Worm (Caenorhabditis elegans) whole organism, L3 larva: ENCODE results near the gene Y43F8B.23.

Experiments used
- ZK546.5 ChIP-seq: sonication (generic microtip); optimal IDR thresholded peaks from 2 replicates; lab custom pipeline; 2017; ENCODE audit warnings: missing biosample characterization, missing genetic modification characterization
- ama-1 ChIP-seq: fragments of 150-350 bp; optimal IDR thresholded peaks from 2 replicates; lab custom pipeline; 2018
- ceh-16 ChIP-seq: sonication (generic microtip); optimal IDR thresholded peaks from 2 replicates; lab custom pipeline; 2017; ENCODE audit warnings: missing biosample characterization, missing genetic modification characterization
- ceh-28 ChIP-seq: fragments of 150-350 bp; optimal IDR thresholded peaks from 2 replicates; lab custom pipeline; 2014; ENCODE audit warnings: missing biosample characterization, missing genetic modification reagents, missing genetic modification characterization
- elt-1 ChIP-seq: fragments of 150-350 bp; optimal IDR thresholded peaks from 2 replicates; lab custom pipeline; 2014; ENCODE audit warnings: missing biosample characterization, missing genetic modification characterization
- elt-2 ChIP-seq: sonication (generic microtip); optimal IDR thresholded peaks from 2 replicates; lab custom pipeline; 2016; ENCODE audit warnings: missing genetic modification reagents, mild to moderate bottlenecking, missing genetic modification characterization, missing compliant biosample characterization
- eor-1 ChIP-seq, 2 experiments: fragments of 150-350 bp; optimal IDR thresholded peaks; 2 replicates each; lab custom pipeline; 2014 to 2018; ENCODE audit warnings: missing biosample characterization in 2 of 2, missing genetic modification characterization in 2 of 2
- jun-1 ChIP-seq: fragments of 150-350 bp; optimal IDR thresholded peaks from 2 replicates; lab custom pipeline; 2014; ENCODE audit warnings: missing biosample characterization, missing genetic modification reagents, missing genetic modification characterization
- lin-39 ChIP-seq: fragments of 150-350 bp; optimal IDR thresholded peaks from 2 replicates; lab custom pipeline; 2018; ENCODE audit warnings: missing biosample characterization, missing genetic modification reagents, missing genetic modification characterization
- mdl-1 ChIP-seq: fragments of 150-350 bp; optimal IDR thresholded peaks from 2 replicates; lab custom pipeline; 2014; ENCODE audit warnings: missing biosample characterization, missing genetic modification characterization
- nhr-237 ChIP-seq: fragments of 150-350 bp; optimal IDR thresholded peaks from 2 replicates; lab custom pipeline; 2014; ENCODE audit warnings: missing biosample characterization, missing genetic modification characterization
- pha-4 ChIP-seq: fragments of 150-350 bp; optimal IDR thresholded peaks from 2 replicates; lab custom pipeline; 2014; ENCODE audit warnings: missing biosample characterization, missing genetic modification reagents, missing genetic modification characterization
- pqm-1 ChIP-seq: fragments of 150-350 bp; optimal IDR thresholded peaks from 2 replicates; lab custom pipeline; 2017; ENCODE audit warnings: missing biosample characterization, missing genetic modification characterization, inconsistent platforms

ce11 chrV:19433806-19434437 is 33.5 kb downstream of the Y43F8B.23 start, which contains the start of gene C25F9.16:
- TF ChIP-seq jun-1 (tag; lab: Kevin White, UChicago), result no peak
- TF ChIP-seq lin-39 (tag; lab: Kevin White, UChicago), result no peak
- TF ChIP-seq mdl-1, result no peak
- no peak for TF ChIP-seq ama-1 (lab: Kevin White, UChicago)
- peak; percentile 60 for TF ChIP-seq elt-2 (tag; lab: Kevin White, UChicago)
- no peak for TF ChIP-seq ceh-28 (tag; lab: Kevin White, UChicago)
- TF ChIP-seq pha-4 (tag; lab: Kevin White, UChicago), result no peak
- TF ChIP-seq nhr-237, result no peak
- TF ChIP-seq eor-1 (tag; optimal IDR thresholded peaks at IDR 0.05; lab: Kevin White, UChicago), result no peak
- no peak for TF ChIP-seq ceh-16 (tag; lab: Kevin White, UChicago)
- TF ChIP-seq ZK546.5 (tag; lab: Kevin White, UChicago), result no peak
- TF ChIP-seq pqm-1 (tag; lab: Kevin White, UChicago), result peak; percentile 1
- TF ChIP-seq elt-1, result no peak
